Fruit fly (Drosophila melanogaster) whole organism, wandering third instar larva: ENCODE results near the gene CG6310.

Experiments used
- Dfd ChIP-seq: fragments of >200 bp; optimal IDR thresholded peaks from 2 replicates; lab custom pipeline; 2017; ENCODE audit warnings: missing biosample characterization, missing genetic modification characterization
- Hnf4 ChIP-seq: fragments of 200-800 bp; sonication (Bioruptor generic); optimal IDR thresholded peaks from 2 replicates; lab custom pipeline; 2016; ENCODE audit warnings: missing biosample characterization, mild to moderate bottlenecking, missing genetic modification characterization
- Hr83 ChIP-seq: fragments of 200-300 bp; sonication (Bioruptor generic); optimal IDR thresholded peaks from 2 replicates; lab custom pipeline; 2016; ENCODE audit warnings: missing biosample characterization, mild to moderate bottlenecking, missing genetic modification characterization, moderate library complexity; ENCODE audit not compliant: poor library complexity, severe bottlenecking
- ey ChIP-seq: fragments of 200-800 bp; sonication (Bioruptor generic); optimal IDR thresholded peaks from 2 replicates; lab custom pipeline; 2016; ENCODE audit warnings: missing biosample characterization, missing genetic modification characterization
- fru ChIP-seq: fragments of 200-800 bp; sonication (Bioruptor generic); optimal IDR thresholded peaks from 3 replicates; lab custom pipeline; 2016; ENCODE audit warnings: missing biosample characterization, mild to moderate bottlenecking, missing genetic modification characterization
- h ChIP-seq: fragments of 200-800 bp; sonication (Bioruptor generic); optimal IDR thresholded peaks from 3 replicates; lab custom pipeline; 2016; ENCODE audit warnings: missing biosample characterization, mild to moderate bottlenecking, missing genetic modification characterization

DNA sequence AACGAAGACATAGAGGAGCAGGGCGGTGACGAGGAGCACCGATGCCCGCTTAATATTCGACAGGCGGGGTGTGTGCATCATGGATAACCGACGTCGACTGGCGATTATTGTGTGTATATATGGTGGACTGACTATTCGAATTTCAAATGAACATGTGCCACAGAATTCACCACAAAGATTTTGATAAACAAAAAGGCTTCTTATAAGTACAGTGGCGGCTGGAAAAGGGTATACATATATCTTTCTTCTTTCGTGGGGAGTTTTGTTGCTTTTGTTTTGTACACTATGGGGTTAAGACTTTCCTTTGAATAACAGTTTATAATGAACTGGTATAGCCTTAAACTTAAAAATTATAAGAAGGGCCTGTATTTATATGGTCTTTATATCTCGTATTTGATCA lies at the start of gene CG6310:
- TF ChIP-seq h: no peak
- no peak for TF ChIP-seq Hr83 (GFP tag; lab: Kevin White, UChicago)
- no peak for TF ChIP-seq Dfd (GFP tag; lab: Kevin White, UChicago)
- TF ChIP-seq ey (GFP tag; lab: Kevin White, UChicago): no peak
- TF ChIP-seq Hnf4 (GFP tag; lab: Kevin White, UChicago): no peak
- no peak for TF ChIP-seq fru
